Worm (Caenorhabditis elegans) whole organism, young adult: ENCODE results near the gene try-11.

Source experiments
- B0261.1 ChIP-seq: sonication (generic microtip); optimal IDR thresholded peaks from 2 replicates; lab custom pipeline; 2016; ENCODE audit warnings: mild to moderate bottlenecking, missing genetic modification characterization, moderate library complexity, missing compliant biosample characterization
- B0336.3 ChIP-seq: fragments of 200-800 bp; sonication (Bioruptor generic); IDR thresholded peaks from 2 replicates; pipeline ENCODE4 v1.3.6; 2022; ENCODE audit warnings: missing genetic modification characterization, missing compliant biosample characterization
- D2030.7 ChIP-seq: fragments of 200-800 bp; sonication (Bioruptor generic); IDR thresholded peaks from 2 replicates; pipeline ENCODE4 v1.3.6; 2022; ENCODE audit warnings: missing genetic modification reagents, missing genetic modification characterization, missing compliant biosample characterization
- F33H1.4 ChIP-seq: fragments of 200-800 bp; sonication (Bioruptor generic); IDR thresholded peaks from 2 replicates; pipeline ENCODE4 v1.3.6; 2022; ENCODE audit warnings: missing genetic modification reagents, missing genetic modification characterization, missing compliant biosample characterization
- F39B2.1 ChIP-seq: fragments of 200-800 bp; sonication (Bioruptor generic); IDR thresholded peaks from 2 replicates; pipeline ENCODE4 v1.3.6; 2022; ENCODE audit warnings: missing genetic modification reagents, missing genetic modification characterization, missing compliant biosample characterization
- Y53G8AR.9 ChIP-seq: fragments of 200-800 bp; sonication (Bioruptor generic); conservative IDR thresholded peaks from 2 replicates; pipeline ENCODE4 v1.3.6; 2022; ENCODE audit warnings: missing genetic modification reagents, missing genetic modification characterization, missing compliant biosample characterization
- ZK185.1 ChIP-seq: sonication (generic microtip); optimal IDR thresholded peaks from 2 replicates; lab custom pipeline; 2016; ENCODE audit warnings: mild to moderate bottlenecking, missing genetic modification characterization, missing compliant biosample characterization; ENCODE audit not compliant: poor library complexity, severe bottlenecking
- akir-1 ChIP-seq: fragments of 200-800 bp; sonication (Bioruptor generic); optimal IDR thresholded peaks from 2 replicates; lab custom pipeline; 2018; ENCODE audit warnings: mild to moderate bottlenecking, missing genetic modification characterization, moderate library complexity, missing compliant biosample characterization
- attf-3 ChIP-seq: fragments of 200-800 bp; sonication (Bioruptor generic); conservative IDR thresholded peaks from 2 replicates; pipeline ENCODE4 v1.3.6; 2022; ENCODE audit warnings: missing genetic modification reagents, missing genetic modification characterization, missing compliant biosample characterization
- attf-5 ChIP-seq: fragments of 200-800 bp; sonication (Bioruptor generic); optimal IDR thresholded peaks from 2 replicates; lab custom pipeline; 2018; ENCODE audit warnings: mild to moderate bottlenecking, missing genetic modification characterization, missing compliant biosample characterization
- ceh-91 ChIP-seq: fragments of 200-800 bp; sonication (Bioruptor generic); IDR thresholded peaks from 2 replicates; pipeline ENCODE4 v1.3.6; 2022; ENCODE audit warnings: missing genetic modification reagents, missing genetic modification characterization, missing compliant biosample characterization
- efl-1 ChIP-seq: fragments of 150-350 bp; optimal IDR thresholded peaks from 2 replicates; lab custom pipeline; 2014; ENCODE audit warnings: missing biosample characterization, missing genetic modification reagents, missing genetic modification characterization
- egl-44 ChIP-seq: fragments of 200-800 bp; sonication (Bioruptor generic); IDR thresholded peaks from 2 replicates; pipeline ENCODE4 v1.3.6; 2022; ENCODE audit warnings: missing genetic modification reagents, missing genetic modification characterization, missing compliant biosample characterization
- hsf-1 ChIP-seq: fragments of 200-800 bp; sonication (Bioruptor generic); IDR thresholded peaks from 2 replicates; pipeline ENCODE4 v1.3.6; 2022; ENCODE audit warnings: missing genetic modification reagents, missing genetic modification characterization, missing compliant biosample characterization
- lin-26 ChIP-seq: fragments of 200-800 bp; sonication (Bioruptor generic); IDR thresholded peaks from 2 replicates; pipeline ENCODE4 v1.3.6; 2022; ENCODE audit warnings: missing genetic modification reagents, missing genetic modification characterization, missing compliant biosample characterization
- lsy-27 ChIP-seq: sonication (generic microtip); optimal IDR thresholded peaks from 2 replicates; lab custom pipeline; 2017; ENCODE audit warnings: missing genetic modification characterization, mild to moderate bottlenecking, missing compliant biosample characterization, antibody characterized with exemption, missing genotype, borderline replicate concordance; ENCODE audit not compliant: insufficient read depth
- madf-3 ChIP-seq: fragments of 200-800 bp; sonication (Bioruptor generic); IDR thresholded peaks from 2 replicates; pipeline ENCODE4 v1.3.6; 2022; ENCODE audit warnings: missing genetic modification reagents, missing genetic modification characterization, missing compliant biosample characterization
- mel-28 ChIP-seq: sonication (generic microtip); optimal IDR thresholded peaks from 2 replicates; lab custom pipeline; 2016; ENCODE audit warnings: borderline replicate concordance, mild to moderate bottlenecking, missing genetic modification characterization, missing compliant biosample characterization
- nfyb-1 ChIP-seq: fragments of 200-800 bp; sonication (Bioruptor generic); IDR thresholded peaks from 2 replicates; pipeline ENCODE4 v1.3.6; 2022; ENCODE audit warnings: missing genetic modification reagents, missing genetic modification characterization, missing compliant biosample characterization
- nhr-120 ChIP-seq: fragments of 200-800 bp; sonication (Bioruptor generic); IDR thresholded peaks from 2 replicates; pipeline ENCODE4 v1.3.6; 2022; ENCODE audit warnings: missing genetic modification characterization, missing compliant biosample characterization
- nhr-179 ChIP-seq: sonication (generic microtip); optimal IDR thresholded peaks from 2 replicates; lab custom pipeline; 2016; ENCODE audit warnings: mild to moderate bottlenecking, missing genetic modification characterization, missing compliant biosample characterization
- pbrm-1 ChIP-seq: fragments of 200-800 bp; sonication (Bioruptor generic); IDR thresholded peaks from 2 replicates; pipeline ENCODE4 v1.3.6; 2022; ENCODE audit warnings: missing genetic modification reagents, missing genetic modification characterization, missing compliant biosample characterization
- pha-4 ChIP-seq: fragments of 150-350 bp; sonication (generic microtip); optimal IDR thresholded peaks from 2 replicates; lab custom pipeline; 2014; ENCODE audit warnings: missing biosample characterization, missing genetic modification reagents, missing genetic modification characterization
- snpc-1.3 ChIP-seq: sonication (generic microtip); optimal IDR thresholded peaks from 2 replicates; lab custom pipeline; 2017; ENCODE audit warnings: missing genetic modification characterization, mild to moderate bottlenecking, missing compliant biosample characterization, antibody characterized with exemption, moderate library complexity, missing genotype, missing genetic modification reagents; ENCODE audit not compliant: insufficient read depth
- somi-1 ChIP-seq: fragments of 200-800 bp; sonication (Bioruptor generic); optimal IDR thresholded peaks from 2 replicates; lab custom pipeline; 2018; ENCODE audit warnings: mild to moderate bottlenecking, missing genetic modification characterization, missing compliant biosample characterization
- tbp1 ChIP-seq: fragments of 200-800 bp; sonication (Bioruptor generic); optimal IDR thresholded peaks from 2 replicates; lab custom pipeline; 2018; ENCODE audit warnings: mild to moderate bottlenecking, missing genetic modification characterization, missing compliant biosample characterization
- tbx-9 ChIP-seq: sonication (generic microtip); optimal IDR thresholded peaks from 2 replicates; lab custom pipeline; 2016; ENCODE audit warnings: borderline replicate concordance, missing genetic modification characterization, inconsistent platforms, missing compliant biosample characterization
- unc-130 ChIP-seq: sonication (generic microtip); optimal IDR thresholded peaks from 2 replicates; lab custom pipeline; 2016; ENCODE audit warnings: missing genetic modification reagents, missing genetic modification characterization, missing compliant biosample characterization
- ztf-22 ChIP-seq: fragments of 200-800 bp; sonication (Bioruptor generic); optimal IDR thresholded peaks from 2 replicates; lab custom pipeline; 2018; ENCODE audit warnings: mild to moderate bottlenecking, missing genetic modification characterization, moderate library complexity, missing compliant biosample characterization
- ztf-26 ChIP-seq: sonication (generic microtip); optimal IDR thresholded peaks from 2 replicates; lab custom pipeline; 2017; ENCODE audit warnings: missing genetic modification characterization, missing compliant biosample characterization

try-11 gene

ce11 chrV:7416569-7416968 is 35.0 kb upstream of the try-11 start:
- TF ChIP-seq Y53G8AR.9 (GFP tag; lab: Robert Waterston, UW) (no peak), pbrm-1 (no peak), unc-130 (GFP tag; lab: Kevin White, UChicago) (no peak), ztf-26 (tag; lab: Kevin White, UChicago) (no peak), F33H1.4 (GFP tag; lab: Robert Waterston, UW) (no peak), mel-28 (no peak), madf-3 (GFP tag; lab: Robert Waterston, UW) (no peak)

ce11 chrV:7417018-7417716 is 34.4 kb upstream of the try-11 start, which contains the start of gene srw-67:
TSS of gene srw-67 (plus strand) at chrV:7417660.
- TF ChIP-seq tbx-9 (tag; lab: Kevin White, UChicago) (no peak), akir-1 (GFP tag; lab: Kevin White, UChicago) (no peak), tbp1 (GFP tag; lab: Kevin White, UChicago) (no peak), efl-1 (GFP tag; lab: Kevin White, UChicago) (no peak), F39B2.1 (GFP tag; lab: Robert Waterston, UW) (no peak), attf-3 (GFP tag; lab: Robert Waterston, UW) (no peak), ztf-22 (GFP tag; lab: Kevin White, UChicago) (no peak)
- TF ChIP-seq, all 124 proteins: peak for 0

ce11 chrV:7420162-7420561 is 31.4 kb upstream of the try-11 start, which contains the start of gene srxa-4:
TSS of gene srxa-4 (plus strand) at chrV:7420462.
- TF ChIP-seq nfyb-1 (GFP tag; lab: Robert Waterston, UW) (no peak), ZK185.1 (tag; lab: Kevin White, UChicago) (no peak), tbx-9 (tag; lab: Kevin White, UChicago) (no peak), pha-4 (no peak), Y53G8AR.9 (GFP tag; lab: Robert Waterston, UW) (no peak), D2030.7 (GFP tag; lab: Robert Waterston, UW) (no peak), somi-1 (no peak), lin-26 (GFP tag; lab: Robert Waterston, UW) (no peak), attf-3 (GFP tag; lab: Robert Waterston, UW) (no peak)

- TF ChIP-seq snpc-1.3 (tag; lab: Kevin White, UChicago), result no peak
- no peak for TF ChIP-seq attf-5 (GFP tag; lab: Kevin White, UChicago)
- no peak for TF ChIP-seq D2030.7 (GFP tag; lab: Robert Waterston, UW)
- TF ChIP-seq nhr-179 (tag; lab: Kevin White, UChicago), result no peak
- no peak for TF ChIP-seq B0261.1 (tag; lab: Kevin White, UChicago)
- no peak for TF ChIP-seq hsf-1
- no peak for TF ChIP-seq ceh-91
- TF ChIP-seq B0336.3, result no peak
- no peak for TF ChIP-seq lsy-27 (tag; lab: Kevin White, UChicago)
Observed at ce11 chrV:7424336-7424735, 27.2 kb upstream of the try-11 start, which contains the start of gene F18E3.10. TSS of gene F18E3.10 (minus strand) at chrV:7424436.

ce11 chrV:7426594-7426993 is 24.9 kb upstream of the try-11 start, which contains the start of gene srw-68:
TSS of gene srw-68 (minus strand) at chrV:7426694.
- TF ChIP-seq nhr-120, result no peak
- TF ChIP-seq egl-44 (GFP tag; lab: Robert Waterston, UW), result no peak
